Fruit fly (Drosophila melanogaster) whole organism, embryonic: ENCODE results near the gene CG32032.

Experiments used
- ATbp ChIP-seq: fragments of 200-800 bp; sonication (Bioruptor generic); optimal IDR thresholded peaks from 2 replicates; lab custom pipeline; 2017; ENCODE audit warnings: missing biosample characterization, mild to moderate bottlenecking, missing genetic modification characterization, missing genetic modification reagents
- Ada2b ChIP-seq: fragments of 200-800 bp; sonication (Bioruptor generic); IDR thresholded peaks from 2 replicates; pipeline ENCODE4 v1.3.6; 2022; ENCODE audit warnings: missing biosample characterization, missing genetic modification characterization
- CG11093 ChIP-seq: fragments of 200-800 bp; sonication (Bioruptor generic); IDR thresholded peaks from 3 replicates; pipeline ENCODE4 v1.3.6; 2022; ENCODE audit warnings: missing biosample characterization, missing genetic modification characterization
- CG12104 ChIP-seq: fragments of 200-800 bp; sonication (Bioruptor generic); optimal IDR thresholded peaks from 3 replicates; lab custom pipeline; 2016; ENCODE audit warnings: missing biosample characterization, missing genetic modification characterization
- CG12942 ChIP-seq: fragments of 200-800 bp; sonication (Bioruptor generic); optimal IDR thresholded peaks from 3 replicates; lab custom pipeline; 2016; ENCODE audit warnings: missing biosample characterization, missing genetic modification characterization
- CG13296 ChIP-seq: fragments of 200-800 bp; sonication (Bioruptor generic); optimal IDR thresholded peaks from 3 replicates; lab custom pipeline; 2018; ENCODE audit warnings: missing biosample characterization, mild to moderate bottlenecking, missing genetic modification characterization
- CG14441 ChIP-seq: fragments of 200-800 bp; sonication (Bioruptor generic); IDR thresholded peaks from 2 replicates; pipeline ENCODE4 v1.3.6; 2022; ENCODE audit warnings: missing biosample characterization, missing genetic modification characterization
- CG14667 ChIP-seq: fragments of 200-800 bp; sonication (Bioruptor generic); IDR thresholded peaks from 2 replicates; pipeline ENCODE4 v1.3.6; 2022; ENCODE audit warnings: missing biosample characterization, missing genetic modification characterization
- CG16815 ChIP-seq: fragments of 200-800 bp; sonication (Bioruptor generic); optimal IDR thresholded peaks from 3 replicates; lab custom pipeline; 2017; ENCODE audit warnings: missing biosample characterization, mild to moderate bottlenecking, missing genetic modification characterization
- CG18262 ChIP-seq: fragments of 200-800 bp; optimal IDR thresholded peaks from 3 replicates; lab custom pipeline; 2019; ENCODE audit warnings: missing biosample characterization, mild to moderate bottlenecking, missing genetic modification characterization, moderate library complexity
- CG18476 ChIP-seq: fragments of 200-800 bp; sonication (Bioruptor generic); optimal IDR thresholded peaks from 2 replicates; lab custom pipeline; 2016; ENCODE audit warnings: missing biosample characterization, mild to moderate bottlenecking, missing genetic modification characterization
- CG3281 ChIP-seq: fragments of 200-800 bp; sonication (Bioruptor generic); optimal IDR thresholded peaks from 3 replicates; lab custom pipeline; 2017; ENCODE audit warnings: missing biosample characterization, mild to moderate bottlenecking, missing genetic modification characterization
- CG33557 ChIP-seq: fragments of 200-800 bp; sonication (Bioruptor generic); optimal IDR thresholded peaks from 2 replicates; lab custom pipeline; 2019; ENCODE audit warnings: missing biosample characterization, mild to moderate bottlenecking, missing genetic modification characterization, moderate library complexity
- CG42726 ChIP-seq: fragments of 200-800 bp; sonication (Bioruptor generic); IDR thresholded peaks from 2 replicates; pipeline ENCODE4 v1.3.6; 2022; ENCODE audit warnings: missing biosample characterization, missing genetic modification characterization; ENCODE audit not compliant: partially characterized antibody
- CG4424 ChIP-seq: fragments of 200-800 bp; sonication (Bioruptor generic); optimal IDR thresholded peaks from 3 replicates; lab custom pipeline; 2016; ENCODE audit warnings: missing biosample characterization, missing genetic modification characterization
- CG5953 ChIP-seq: fragments of 200-800 bp; sonication (Bioruptor generic); IDR thresholded peaks from 2 replicates; pipeline ENCODE4 v1.3.6; 2022; ENCODE audit warnings: missing biosample characterization, missing genetic modification characterization
- CG6254 ChIP-seq: fragments of 200-800 bp; sonication (Bioruptor generic); optimal IDR thresholded peaks from 3 replicates; lab custom pipeline; 2017; ENCODE audit warnings: mild to moderate bottlenecking, missing biosample characterization, missing genetic modification reagents, missing genetic modification characterization
- CG7372 ChIP-seq: fragments of 200-800 bp; sonication (Bioruptor generic); IDR thresholded peaks from 2 replicates; pipeline ENCODE4 v1.3.6; 2022; ENCODE audit warnings: missing biosample characterization, missing genetic modification characterization
- CHES-1-like ChIP-seq: fragments of 200-800 bp; sonication (Bioruptor generic); optimal IDR thresholded peaks from 2 replicates; lab custom pipeline; 2016; ENCODE audit warnings: missing biosample characterization, missing genetic modification characterization
- Doc2 ChIP-seq: fragments of 200-800 bp; sonication (Bioruptor generic); IDR thresholded peaks from 2 replicates; pipeline ENCODE4 v1.3.6; 2022; ENCODE audit warnings: missing biosample characterization, missing genetic modification characterization
- Dp ChIP-seq: fragments of 200-800 bp; sonication (Bioruptor generic); optimal IDR thresholded peaks from 2 replicates; lab custom pipeline; 2018; ENCODE audit warnings: missing biosample characterization, mild to moderate bottlenecking, missing genetic modification characterization, moderate library complexity
- Eip74EF ChIP-seq, 2 experiments: fragments of 200-800 bp in 1 of 2; fragments of >200 bp in 1 of 2; sonication (Bioruptor generic) in 1 of 2; optimal IDR thresholded peaks; 2 replicates each; lab custom pipeline; 2017 to 2019; ENCODE audit warnings: missing biosample characterization in 2 of 2, missing genetic modification characterization in 2 of 2, mild to moderate bottlenecking in 1 of 2, moderate library complexity in 1 of 2
- H2.0 ChIP-seq: fragments of 200-800 bp; sonication (Bioruptor generic); IDR thresholded peaks from 2 replicates; pipeline ENCODE4 v1.3.6; 2022; ENCODE audit warnings: missing biosample characterization, missing genetic modification characterization
- Hand ChIP-seq: fragments of 200-800 bp; sonication (Bioruptor generic); optimal IDR thresholded peaks from 2 replicates; lab custom pipeline; 2017; ENCODE audit warnings: mild to moderate bottlenecking, missing biosample characterization, missing genetic modification reagents, missing genetic modification characterization
- MBD-R2 ChIP-seq: fragments of 200-800 bp; sonication (Bioruptor generic); IDR thresholded peaks from 2 replicates; pipeline ENCODE4 v1.3.6; 2022; ENCODE audit warnings: missing biosample characterization, missing genetic modification characterization
- NC2β ChIP-seq: fragments of 200-800 bp; sonication (Bioruptor generic); optimal IDR thresholded peaks from 2 replicates; lab custom pipeline; 2016; ENCODE audit warnings: missing biosample characterization, missing genetic modification characterization
- Opbp ChIP-seq: fragments of 200-800 bp; sonication (Bioruptor generic); IDR thresholded peaks from 3 replicates; pipeline ENCODE4 v1.3.6; 2022; ENCODE audit warnings: missing biosample characterization, missing genetic modification characterization; ENCODE audit not compliant: partially characterized antibody
- Optix ChIP-seq: fragments of 200-800 bp; sonication (Bioruptor generic); IDR thresholded peaks from 3 replicates; pipeline ENCODE4 v1.3.6; 2022; ENCODE audit warnings: missing biosample characterization, missing genetic modification characterization
- TFAM ChIP-seq: fragments of 200-800 bp; sonication (Bioruptor generic); optimal IDR thresholded peaks from 2 replicates; lab custom pipeline; 2017; ENCODE audit warnings: missing biosample characterization, missing genetic modification characterization, inconsistent platforms
- ato ChIP-seq: fragments of 200-800 bp; sonication (Bioruptor generic); IDR thresholded peaks from 2 replicates; pipeline ENCODE4 v1.3.6; 2022; ENCODE audit warnings: missing biosample characterization, missing genetic modification characterization; ENCODE audit not compliant: partially characterized antibody
- corto ChIP-seq: fragments of 200-800 bp; sonication (Bioruptor generic); optimal IDR thresholded peaks from 2 replicates; lab custom pipeline; 2016; ENCODE audit warnings: missing biosample characterization, mild to moderate bottlenecking, missing genetic modification characterization, moderate library complexity
- croc ChIP-seq: fragments of 200-800 bp; sonication (Bioruptor generic); conservative IDR thresholded peaks from 3 replicates; pipeline ENCODE4 v1.3.6; 2022; ENCODE audit warnings: missing biosample characterization, missing genetic modification characterization
- dm ChIP-seq: fragments of 200-800 bp; sonication (Bioruptor generic); optimal IDR thresholded peaks from 3 replicates; lab custom pipeline; 2016; ENCODE audit warnings: missing biosample characterization, missing genetic modification characterization
- jing ChIP-seq: fragments of 200-800 bp; sonication (Bioruptor generic); optimal IDR thresholded peaks from 2 replicates; lab custom pipeline; 2018; ENCODE audit warnings: missing biosample characterization, mild to moderate bottlenecking, missing genetic modification characterization
- ken ChIP-seq: fragments of 200-800 bp; sonication (Bioruptor generic); IDR thresholded peaks from 3 replicates; pipeline ENCODE4 v1.3.6; 2022; ENCODE audit warnings: missing biosample characterization, missing genetic modification characterization
- lab ChIP-seq: fragments of 200-800 bp; sonication (Bioruptor generic); optimal IDR thresholded peaks from 3 replicates; lab custom pipeline; 2017; ENCODE audit warnings: missing biosample characterization, missing genetic modification characterization, mild to moderate bottlenecking, moderate library complexity, missing genetic modification reagents
- lola ChIP-seq, 3 experiments: fragments of >200 bp in 2 of 3; fragments of 200-800 bp in 1 of 3; sonication (Bioruptor generic) in 1 of 3; optimal IDR thresholded peaks; 2 replicates each; lab custom pipeline; 2017 to 2019; ENCODE audit warnings: missing biosample characterization in 3 of 3, missing genetic modification characterization in 3 of 3, mild to moderate bottlenecking in 1 of 3, moderate library complexity in 1 of 3
- nom ChIP-seq: fragments of 200-800 bp; sonication (Bioruptor generic); optimal IDR thresholded peaks from 2 replicates; lab custom pipeline; 2017; ENCODE audit warnings: missing biosample characterization, missing genetic modification characterization, mild to moderate bottlenecking, moderate library complexity, missing genetic modification reagents
- phol ChIP-seq: fragments of 200-800 bp; sonication (Bioruptor generic); optimal IDR thresholded peaks from 3 replicates; lab custom pipeline; 2018; ENCODE audit warnings: missing biosample characterization, mild to moderate bottlenecking, missing genetic modification characterization, moderate library complexity
- pita ChIP-seq: fragments of 200-800 bp; sonication (Bioruptor generic); optimal IDR thresholded peaks from 2 replicates; lab custom pipeline; 2017; ENCODE audit warnings: missing biosample characterization, mild to moderate bottlenecking, missing genetic modification characterization
- pnt ChIP-seq: fragments of 200-800 bp; sonication (Bioruptor generic); optimal IDR thresholded peaks from 3 replicates; lab custom pipeline; 2016; ENCODE audit warnings: missing biosample characterization, missing genetic modification characterization
- pum ChIP-seq: fragments of 200-800 bp; sonication (Bioruptor generic); optimal IDR thresholded peaks from 2 replicates; lab custom pipeline; 2016; ENCODE audit warnings: missing biosample characterization, missing genetic modification characterization
- rib ChIP-seq: fragments of 200-800 bp; sonication (Bioruptor generic); IDR thresholded peaks from 2 replicates; pipeline ENCODE4 v1.3.6; 2022; ENCODE audit warnings: missing biosample characterization, missing genetic modification characterization
- sc ChIP-seq, 3 experiments: fragments of >200 bp in 2 of 3; fragments of 200-800 bp in 1 of 3; sonication (Bioruptor generic) in 1 of 3; optimal IDR thresholded peaks; 2 replicates in 2 of 3; 3 replicates in 1 of 3; lab custom pipeline; 2017; ENCODE audit warnings: mild to moderate bottlenecking in 1 of 3, missing biosample characterization in 1 of 3, missing genetic modification characterization in 1 of 3, missing genetic modification reagents in 1 of 3
- sens-2 ChIP-seq: fragments of 200-800 bp; sonication (Bioruptor generic); IDR thresholded peaks from 2 replicates; pipeline ENCODE4 v1.3.6; 2022; ENCODE audit warnings: missing biosample characterization, missing genetic modification characterization
- tin ChIP-seq: fragments of 200-800 bp; sonication (Bioruptor generic); optimal IDR thresholded peaks from 3 replicates; lab custom pipeline; 2016; ENCODE audit warnings: missing biosample characterization, missing genetic modification characterization
- zfh2 ChIP-seq: fragments of 200-800 bp; sonication (Bioruptor generic); optimal IDR thresholded peaks from 2 replicates; lab custom pipeline; 2016; ENCODE audit warnings: missing biosample characterization, missing genetic modification characterization

The CG32032 gene

dm6 chr3L:9128700-9129582 lies 36.1 kb downstream of the CG32032 start (continued):
- TF ChIP-seq Doc2 = no peak
- TF ChIP-seq pnt (GFP tag; lab: Kevin White, UChicago) = no peak
- peak; percentile 32; the same call in 1 of the 3 replicates for TF ChIP-seq CG11093
- TF ChIP-seq Optix = no peak
- TF ChIP-seq lola (GFP tag; optimal IDR thresholded peaks at IDR 0.05; lab: Kevin White, UChicago) = peak in 1 of 3 experiments; percentile 87
- TF ChIP-seq ATbp (GFP tag; lab: Kevin White, UChicago) = peak; percentile 58
- TF ChIP-seq jing = peak; percentile 8
- TF ChIP-seq Ada2b (GFP tag; lab: Robert Waterston, UW) = no peak
- peak; percentile 48; the same call in 1 of the 2 replicates for TF ChIP-seq rib (GFP tag; lab: Robert Waterston, UW)
- no peak for TF ChIP-seq nom (GFP tag; lab: Kevin White, UChicago)
- no peak; the same call in 2 of the 3 replicates for TF ChIP-seq croc
- TF ChIP-seq corto (GFP tag; lab: Kevin White, UChicago) = no peak
- no peak for TF ChIP-seq Hand (GFP tag; lab: Kevin White, UChicago)
- peak in 1 of 2 experiments; percentile 65 for TF ChIP-seq Eip74EF (GFP tag; optimal IDR thresholded peaks at IDR 0.05; lab: Kevin White, UChicago)
- peak; percentile 80 for TF ChIP-seq CG4424 (GFP tag; lab: Kevin White, UChicago)
- no peak for TF ChIP-seq sc (optimal IDR thresholded peaks at IDR 0.05; lab: Kevin White, UChicago)
- peak; percentile 76 for TF ChIP-seq sc (GFP tag; optimal IDR thresholded peaks at IDR 0.05; lab: Kevin White, UChicago)
- TF ChIP-seq ken = no peak
- no peak for TF ChIP-seq pum (GFP tag; lab: Kevin White, UChicago)
- TF ChIP-seq CG12942 = peak; percentile 23
- TF ChIP-seq CG13296 (GFP tag; lab: Kevin White, UChicago) = peak; percentile 39
- TF ChIP-seq CG6254 (GFP tag; lab: Kevin White, UChicago) = peak; percentile 69
- no peak for TF ChIP-seq ato (GFP tag; lab: Robert Waterston, UW)
- TF ChIP-seq CG16815 (GFP tag; lab: Kevin White, UChicago) = peak; percentile 62
- TF ChIP-seq dm (GFP tag; lab: Kevin White, UChicago) = no peak
- peak; percentile 26; the same call in 1 of the 2 replicates for TF ChIP-seq H2.0
- TF ChIP-seq NC2β (GFP tag; lab: Kevin White, UChicago) = no peak
- 0 out of 3 replicates have a peak, but pooled peaks have one; percentile 36 for TF ChIP-seq Opbp (GFP tag; lab: Robert Waterston, UW)
- TF ChIP-seq CG12104 (GFP tag; lab: Kevin White, UChicago) = peak; percentile 32
- TF ChIP-seq CG18476 = peak; percentile 39
- no peak for TF ChIP-seq sens-2 (GFP tag; lab: Robert Waterston, UW)
- TF ChIP-seq TFAM (GFP tag; lab: Kevin White, UChicago) = no peak
- TF ChIP-seq CG14667 (GFP tag; lab: Robert Waterston, UW) = no peak
- no peak for TF ChIP-seq CHES-1-like (GFP tag; lab: Kevin White, UChicago)
- TF ChIP-seq lab (GFP tag; lab: Kevin White, UChicago) = peak; percentile 39
- no peak for TF ChIP-seq CG42726 (GFP tag; lab: Robert Waterston, UW)
- no peak for TF ChIP-seq MBD-R2 (GFP tag; lab: Robert Waterston, UW)
- no peak for TF ChIP-seq CG7372 (GFP tag; lab: Robert Waterston, UW)
- peak; percentile 51 for TF ChIP-seq tin (GFP tag; lab: Kevin White, UChicago)
- TF ChIP-seq CG33557 (GFP tag; lab: Kevin White, UChicago) = peak; percentile 41
- peak; percentile 89 for TF ChIP-seq CG18262
- TF ChIP-seq CG14441 (GFP tag; lab: Robert Waterston, UW) = peak; percentile 54; the same call in 1 of the 2 replicates
- TF ChIP-seq pita (GFP tag; lab: Kevin White, UChicago) = no peak
- TF ChIP-seq CG5953 (GFP tag; lab: Robert Waterston, UW) = no peak
- TF ChIP-seq phol (tag; lab: Kevin White, UChicago) = peak; percentile 83
- peak; percentile 50 for TF ChIP-seq CG3281 (GFP tag; lab: Kevin White, UChicago)
- TF ChIP-seq zfh2 (GFP tag; lab: Kevin White, UChicago) = no peak
- no peak for TF ChIP-seq Dp (GFP tag; lab: Kevin White, UChicago)
